Fruit fly (Drosophila melanogaster): ENCODE results near the gene qjt.

dm6 chr3L:17486130-17486529 is 7.2 kb downstream of the qjt start, which contains the start of gene CG6333:
- no peak for TF ChIP-seq psq (optimal IDR thresholded peaks at IDR 0.05)
- no peak for TF ChIP-seq ttk (optimal IDR thresholded peaks at IDR 0.05)
- TF ChIP-seq Myc (optimal IDR thresholded peaks at IDR 0.05): no peak
- TF ChIP-seq Sin3A (optimal IDR thresholded peaks at IDR 0.05): no peak
- no peak for TF ChIP-seq insv (optimal IDR thresholded peaks at IDR 0.05)
